Worm (Caenorhabditis elegans) whole organism, late embryonic: Measurements from ENCODE around the gene let-756.

Experiments
- Y22D7AL.16 ChIP-seq: sonication (generic microtip); optimal IDR thresholded peaks from 2 replicates; lab custom pipeline; 2016; ENCODE audit warnings: missing genetic modification characterization, missing compliant biosample characterization
- ahr-1 ChIP-seq: sonication (generic microtip); optimal IDR thresholded peaks from 2 replicates; lab custom pipeline; 2016; ENCODE audit warnings: missing genetic modification characterization, missing compliant biosample characterization
- ama-1 ChIP-seq: fragments of 150-350 bp; optimal IDR thresholded peaks from 2 replicates; lab custom pipeline; 2014
- ceh-14 ChIP-seq: sonication (generic microtip); optimal IDR thresholded peaks from 2 replicates; lab custom pipeline; 2016; ENCODE audit warnings: missing genotype, missing genetic modification characterization, missing compliant biosample characterization
- ceh-18 ChIP-seq: sonication (generic microtip); optimal IDR thresholded peaks from 2 replicates; lab custom pipeline; 2016; ENCODE audit warnings: missing genetic modification characterization, missing compliant biosample characterization
- ceh-19 ChIP-seq: fragments of 200-800 bp; sonication (Bioruptor generic); optimal IDR thresholded peaks from 2 replicates; lab custom pipeline; 2018; ENCODE audit warnings: mild to moderate bottlenecking, missing genetic modification characterization, missing compliant biosample characterization
- ceh-22 ChIP-seq: sonication (generic microtip); optimal IDR thresholded peaks from 2 replicates; lab custom pipeline; 2017; ENCODE audit warnings: missing biosample characterization, missing genetic modification characterization
- ceh-31 ChIP-seq: sonication (generic microtip); optimal IDR thresholded peaks from 2 replicates; lab custom pipeline; 2016; ENCODE audit warnings: missing genetic modification characterization, missing compliant biosample characterization
- ceh-34 ChIP-seq: sonication (generic microtip); optimal IDR thresholded peaks from 2 replicates; lab custom pipeline; 2016; ENCODE audit warnings: mild to moderate bottlenecking, missing genetic modification characterization, missing compliant biosample characterization
- ceh-9 ChIP-seq: sonication (generic microtip); optimal IDR thresholded peaks from 2 replicates; lab custom pipeline; 2016; ENCODE audit warnings: mild to moderate bottlenecking, missing genetic modification characterization, inconsistent platforms, missing compliant biosample characterization
- che-1 ChIP-seq: sonication (generic microtip); optimal IDR thresholded peaks from 2 replicates; lab custom pipeline; 2016; ENCODE audit warnings: mild to moderate bottlenecking, missing genetic modification characterization, missing compliant biosample characterization
- dmd-4 ChIP-seq: sonication (generic microtip); optimal IDR thresholded peaks from 2 replicates; lab custom pipeline; 2016; ENCODE audit warnings: borderline replicate concordance, missing genetic modification characterization, missing compliant biosample characterization
- dve-1 ChIP-seq: sonication (generic microtip); optimal IDR thresholded peaks from 2 replicates; lab custom pipeline; 2017; ENCODE audit warnings: antibody characterized with exemption, mild to moderate bottlenecking, missing genetic modification characterization, missing compliant biosample characterization
- eyg-1 ChIP-seq: sonication (generic microtip); optimal IDR thresholded peaks from 2 replicates; lab custom pipeline; 2016; ENCODE audit warnings: missing genotype, missing genetic modification characterization, missing compliant biosample characterization
- fax-1 ChIP-seq: sonication (generic microtip); optimal IDR thresholded peaks from 2 replicates; lab custom pipeline; 2016; ENCODE audit warnings: missing genotype, missing genetic modification characterization, missing compliant biosample characterization
- hlh-15 ChIP-seq: sonication (generic microtip); optimal IDR thresholded peaks from 2 replicates; lab custom pipeline; 2016; ENCODE audit warnings: missing genetic modification characterization, missing compliant biosample characterization
- hlh-6 ChIP-seq: sonication (generic microtip); optimal IDR thresholded peaks from 2 replicates; lab custom pipeline; 2016; ENCODE audit warnings: missing genotype, missing genetic modification characterization, missing compliant biosample characterization
- hlh-8 ChIP-seq: sonication (generic microtip); optimal IDR thresholded peaks from 2 replicates; lab custom pipeline; 2016; ENCODE audit warnings: missing genotype, missing genetic modification characterization, missing compliant biosample characterization
- lin-11 ChIP-seq: fragments of 200-800 bp; sonication (Bioruptor generic); optimal IDR thresholded peaks from 2 replicates; lab custom pipeline; 2018; ENCODE audit warnings: mild to moderate bottlenecking, missing genetic modification characterization, missing compliant biosample characterization
- mec-3 ChIP-seq: sonication (generic microtip); optimal IDR thresholded peaks from 2 replicates; lab custom pipeline; 2016; ENCODE audit warnings: borderline replicate concordance, missing genetic modification characterization, missing compliant biosample characterization
- nfya-1 ChIP-seq: sonication (generic microtip); optimal IDR thresholded peaks from 2 replicates; lab custom pipeline; 2017; ENCODE audit warnings: missing genetic modification characterization, mild to moderate bottlenecking, missing compliant biosample characterization, antibody characterized with exemption, moderate library complexity
- nhr-11 ChIP-seq: fragments of 150-350 bp; optimal IDR thresholded peaks from 2 replicates; lab custom pipeline; 2014; ENCODE audit warnings: missing biosample characterization, missing genetic modification characterization
- npax-4 ChIP-seq: sonication (generic microtip); optimal IDR thresholded peaks from 2 replicates; lab custom pipeline; 2016; ENCODE audit warnings: missing genetic modification characterization, missing compliant biosample characterization
- odd-2 ChIP-seq: sonication (generic microtip); optimal IDR thresholded peaks from 2 replicates; lab custom pipeline; 2017; ENCODE audit warnings: antibody characterized with exemption, mild to moderate bottlenecking, missing genetic modification characterization, missing compliant biosample characterization
- pag-3 ChIP-seq: sonication (generic microtip); optimal IDR thresholded peaks from 2 replicates; lab custom pipeline; 2016; ENCODE audit warnings: missing compliant biosample characterization, missing genetic modification characterization, borderline replicate concordance
- pha-2 ChIP-seq: sonication (generic microtip); optimal IDR thresholded peaks from 2 replicates; lab custom pipeline; 2017; ENCODE audit warnings: mild to moderate bottlenecking, missing genetic modification characterization, missing compliant biosample characterization
- pha-4 ChIP-seq: fragments of 150-350 bp; optimal IDR thresholded peaks from 2 replicates; lab custom pipeline; 2018; ENCODE audit warnings: missing biosample characterization, missing genetic modification reagents, missing genetic modification characterization
- pqm-1 ChIP-seq: sonication (generic microtip); optimal IDR thresholded peaks from 2 replicates; lab custom pipeline; 2016; ENCODE audit warnings: missing genetic modification characterization, missing compliant biosample characterization
- rnt-1 ChIP-seq: sonication (generic microtip); optimal IDR thresholded peaks from 2 replicates; lab custom pipeline; 2016; ENCODE audit warnings: missing genetic modification characterization, missing compliant biosample characterization
- sdc-2 ChIP-seq: sonication (generic microtip); optimal IDR thresholded peaks from 2 replicates; lab custom pipeline; 2016; ENCODE audit warnings: missing genotype, missing genetic modification characterization, missing compliant biosample characterization
- sox-2 ChIP-seq: fragments of 200-800 bp; sonication (Bioruptor generic); IDR thresholded peaks from 2 replicates; pipeline ENCODE4 v1.3.6; 2022; ENCODE audit warnings: missing genetic modification reagents, missing genetic modification characterization, missing compliant biosample characterization
- tbx-7 ChIP-seq: sonication (generic microtip); optimal IDR thresholded peaks from 2 replicates; lab custom pipeline; 2016; ENCODE audit warnings: missing genotype, missing genetic modification characterization, missing compliant biosample characterization
- unc-55 ChIP-seq: sonication (generic microtip); optimal IDR thresholded peaks from 2 replicates; lab custom pipeline; 2017; ENCODE audit warnings: missing biosample characterization, missing genetic modification reagents, missing genetic modification characterization
- zip-5 ChIP-seq: sonication (generic microtip); optimal IDR thresholded peaks from 2 replicates; lab custom pipeline; 2016; ENCODE audit warnings: missing genetic modification characterization, missing compliant biosample characterization

let-756 gene

ce11 chrIII:6405121-6405520 is 1.8 kb upstream of the let-756 start:
- no peak for TF ChIP-seq fax-1 (tag; lab: Kevin White, UChicago)
- no peak for TF ChIP-seq npax-4 (tag; lab: Kevin White, UChicago)
- no peak for TF ChIP-seq ceh-14 (tag; lab: Kevin White, UChicago)
- no peak for TF ChIP-seq Y22D7AL.16
- no peak for TF ChIP-seq ceh-31 (tag; lab: Kevin White, UChicago)
- TF ChIP-seq che-1 (tag; lab: Kevin White, UChicago): no peak
- TF ChIP-seq rnt-1 (tag; lab: Kevin White, UChicago): no peak
- TF ChIP-seq unc-55 (GFP tag; lab: Kevin White, UChicago): peak; percentile 92
- no peak for TF ChIP-seq lin-11
- TF ChIP-seq nhr-11: no peak
- TF ChIP-seq ceh-18: peak; percentile 73
- no peak for TF ChIP-seq ama-1 (lab: Kevin White, UChicago)
- TF ChIP-seq ceh-34 (tag; lab: Kevin White, UChicago): peak; percentile 60
- peak; percentile 18 for TF ChIP-seq nfya-1 (tag; lab: Kevin White, UChicago)
- no peak for TF ChIP-seq pha-4
- no peak for TF ChIP-seq pag-3 (tag; lab: Kevin White, UChicago)
- TF ChIP-seq tbx-7 (tag; lab: Kevin White, UChicago): no peak
- no peak for TF ChIP-seq hlh-8 (tag; lab: Kevin White, UChicago)
- TF ChIP-seq hlh-6 (tag; lab: Kevin White, UChicago): no peak
- TF ChIP-seq ceh-9 (tag; lab: Kevin White, UChicago): no peak
- TF ChIP-seq pqm-1 (tag; lab: Kevin White, UChicago): no peak
- TF ChIP-seq sdc-2: no peak
- TF ChIP-seq dve-1 (tag; lab: Kevin White, UChicago): no peak

- TF ChIP-seq odd-2 (no peak), pqm-1 (tag; lab: Kevin White, UChicago) (no peak), lin-11 (no peak), zip-5 (tag; lab: Kevin White, UChicago) (no peak), ama-1 (lab: Kevin White, UChicago) (no peak), tbx-7 (tag; lab: Kevin White, UChicago) (no peak), hlh-15 (tag; lab: Kevin White, UChicago) (no peak), dmd-4 (no peak), che-1 (tag; lab: Kevin White, UChicago) (no peak), ceh-19 (no peak), ceh-18 (no peak), eyg-1 (tag; lab: Kevin White, UChicago) (no peak), ceh-22 (tag; lab: Kevin White, UChicago) (no peak), ahr-1 (tag; lab: Kevin White, UChicago) (no peak)
These were observed 4.5 kb downstream of the let-756 start for ce11 chrIII:6411430-6411829.

- no peak for TF ChIP-seq fax-1 (tag; lab: Kevin White, UChicago)
- no peak for TF ChIP-seq ceh-22 (tag; lab: Kevin White, UChicago)
- no peak for TF ChIP-seq sox-2 (GFP tag; lab: Robert Waterston, UW)
- TF ChIP-seq pha-2 (tag; lab: Kevin White, UChicago): no peak
- no peak for TF ChIP-seq zip-5 (tag; lab: Kevin White, UChicago)
- TF ChIP-seq hlh-6 (tag; lab: Kevin White, UChicago): no peak
- no peak for TF ChIP-seq npax-4 (tag; lab: Kevin White, UChicago)
- TF ChIP-seq, all 69 proteins: peak for 0
These were observed 5.0 kb downstream of the let-756 start, which contains the start of gene C05D11.5 for ce11 chrIII:6411914-6412313. TSS of gene C05D11.5 (minus strand) at chrIII:6412014.

ce11 chrIII:6415306-6415973 is 8.5 kb downstream of the let-756 start, which contains the start of gene nas-4:
TSS of gene nas-4 (minus strand) at chrIII:6415656.
- TF ChIP-seq unc-55 (GFP tag; lab: Kevin White, UChicago): no peak
- no peak for TF ChIP-seq mec-3
- TF ChIP-seq nfya-1 (tag; lab: Kevin White, UChicago): no peak
